Worm (Caenorhabditis elegans): Measurements from ENCODE around the gene ecps-2.
"Not testable (repeated sequence)": the region's sequence is repeated elsewhere in the genome, so short reads cannot be mapped to it uniquely, and the experiment has no call there.

The ecps-2 gene

DNA sequence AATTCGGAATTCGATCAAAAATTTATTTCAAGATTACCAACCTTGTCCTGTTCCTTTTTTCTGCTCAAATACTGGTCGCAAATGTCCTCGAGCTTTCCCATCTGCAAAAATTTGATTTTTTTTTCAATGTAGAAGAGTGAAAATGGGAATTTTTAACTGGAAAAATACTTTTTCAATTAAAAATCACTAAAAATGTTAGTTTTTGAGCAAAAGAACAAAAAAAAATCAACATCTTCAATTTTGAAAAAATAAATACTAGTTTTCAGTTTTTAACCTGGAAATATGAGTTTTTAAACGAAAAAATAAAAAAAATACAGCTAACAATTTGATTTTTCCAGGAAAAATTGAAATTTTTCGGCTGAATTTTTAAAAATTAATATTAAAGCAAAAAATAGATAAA lies 15.0 kb upstream of the ecps-2 start, which contains the start of gene prp-3:
TSS of gene prp-3 (minus strand) at position 101 of the 400 bp plus-strand sequence.
- TF ChIP-seq ztf-23 (GFP tag; IDR thresholded peaks at IDR 0.05), result no peak

DNA sequence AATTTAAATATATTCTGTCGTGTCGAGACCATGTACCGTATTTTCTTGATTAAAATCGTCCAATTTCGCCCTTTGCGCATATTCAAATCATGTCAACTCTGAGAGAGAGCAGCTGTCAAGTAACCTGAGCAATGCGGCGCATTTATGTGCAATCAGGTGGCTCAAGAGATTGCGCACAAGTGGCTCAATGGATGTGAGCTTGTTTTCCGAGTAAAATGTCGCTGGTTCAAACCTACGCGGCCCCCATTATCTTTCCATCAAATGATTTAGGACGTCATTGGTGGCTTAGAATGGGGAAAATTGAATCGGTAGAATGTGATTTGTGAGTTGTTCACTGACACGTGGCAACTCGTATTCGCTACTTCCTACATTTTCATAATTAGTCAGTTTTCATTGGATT lies 10.8 kb upstream of the ecps-2 start:
- TF ChIP-seq cog-1 (tag; optimal IDR thresholded peaks at IDR 0.05) (peak; percentile 52), klf-2 (GFP tag; conservative IDR thresholded peaks at IDR 0.05) (no peak; the same call in 1 of the 2 replicates), tab-1 (GFP tag; IDR thresholded peaks at IDR 0.05) (peak; percentile 79), ztf-23 (GFP tag; IDR thresholded peaks at IDR 0.05) (peak; percentile 71; the same call in 1 of the 2 replicates), med-1 (GFP tag; optimal IDR thresholded peaks at IDR 0.05; ENCODE audit: insufficient read depth) (no peak), ref-1 (GFP tag; conservative IDR thresholded peaks at IDR 0.05) (peak; percentile 59; the same call in 1 of the 2 replicates), flt-1 (GFP tag; IDR thresholded peaks at IDR 0.05) (peak; percentile 83), T22C8.4 (GFP tag; IDR thresholded peaks at IDR 0.05) (peak; percentile 51; the same call in 1 of the 2 replicates), ztf-29 (GFP tag; IDR thresholded peaks at IDR 0.05) (no peak)

DNA sequence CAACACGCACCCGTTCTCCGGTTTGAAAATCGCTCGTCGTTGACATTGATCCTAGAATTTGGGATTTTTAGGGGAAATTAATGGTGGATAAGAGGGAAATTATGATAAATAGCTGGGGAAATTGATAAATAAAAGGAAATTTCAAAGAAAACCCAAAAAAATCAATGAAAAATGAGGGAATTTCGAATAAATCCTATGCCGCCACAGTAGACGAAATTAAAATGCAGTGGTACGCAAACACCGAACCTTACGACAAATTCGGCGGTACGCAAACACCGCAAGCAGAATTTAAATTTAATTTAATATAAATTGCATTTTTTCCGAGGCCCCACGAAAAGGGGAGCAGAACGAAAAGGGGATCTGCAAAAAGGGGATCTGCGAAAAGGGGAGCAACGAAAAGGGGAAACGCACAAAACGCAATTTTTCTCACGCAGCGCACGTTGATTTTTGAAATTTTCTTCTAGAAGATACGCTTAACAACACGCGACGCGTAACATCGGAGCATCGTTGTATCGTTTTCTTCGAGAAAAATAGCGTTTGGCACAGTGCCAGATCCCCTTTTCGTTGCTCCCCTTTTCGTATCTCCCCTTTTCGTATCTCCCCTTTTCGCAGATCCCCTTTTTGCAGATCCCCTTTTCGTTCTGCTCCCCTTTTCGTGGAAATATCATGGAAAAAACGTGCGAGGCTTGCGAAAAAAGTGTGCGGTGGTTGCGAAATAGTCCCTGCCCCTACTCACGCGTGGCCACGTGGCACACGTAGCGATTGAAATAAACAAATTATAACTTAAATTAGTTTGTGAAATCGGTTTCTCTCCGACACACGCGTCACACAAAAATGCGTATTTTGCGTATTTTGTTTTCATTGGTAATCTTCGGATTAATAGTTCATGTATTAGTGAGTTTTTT lies 6.7 kb upstream of the ecps-2 start, which contains the start of the genes smrd-1 and enu-3.1:
TSS of gene smrd-1 (minus strand) at position 51 of the 905 bp plus-strand sequence.
TSS of gene enu-3.1 (plus strand) at position 339 of the 905 bp plus-strand sequence.
- TF ChIP-seq flt-1 (GFP tag; IDR thresholded peaks at IDR 0.05), result peak; percentile 72
- peak; percentile 84 for TF ChIP-seq ztf-23 (GFP tag; IDR thresholded peaks at IDR 0.05)
- 0 out of 2 replicates have a peak, but pooled peaks have one; percentile 33 for TF ChIP-seq klf-2 (GFP tag; conservative IDR thresholded peaks at IDR 0.05)
- peak; percentile 34; the same call in 1 of the 2 replicates for TF ChIP-seq ztf-29 (GFP tag; IDR thresholded peaks at IDR 0.05)

DNA sequence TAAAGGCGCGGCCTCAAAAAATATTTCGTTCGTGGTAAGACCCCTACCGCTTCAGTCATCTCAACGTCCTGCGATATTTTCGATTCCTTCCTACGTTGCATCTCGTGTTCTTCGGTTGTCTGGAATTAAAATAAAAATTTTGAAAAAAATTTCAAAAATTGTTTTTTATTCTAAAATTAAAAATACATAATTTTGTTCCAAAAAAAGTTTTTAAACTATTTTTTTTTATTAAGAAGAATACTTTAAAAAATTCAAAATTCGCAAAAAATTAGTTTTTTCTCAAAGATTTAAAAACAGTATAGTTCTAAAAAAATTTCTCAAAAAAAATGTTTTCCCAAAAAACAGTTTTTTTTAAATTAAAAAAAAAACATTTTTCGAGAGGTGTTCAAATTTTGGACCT lies 4.1 kb upstream of the ecps-2 start, which contains the start of gene H04D03.6:
TSS of gene H04D03.6 (minus strand) at position 101 of the 400 bp plus-strand sequence.
- not testable (repeated sequence) for TF ChIP-seq med-1 (GFP tag; optimal IDR thresholded peaks at IDR 0.05; ENCODE audit: insufficient read depth); ref-1 (GFP tag; conservative IDR thresholded peaks at IDR 0.05); ztf-29 (GFP tag; IDR thresholded peaks at IDR 0.05)

DNA sequence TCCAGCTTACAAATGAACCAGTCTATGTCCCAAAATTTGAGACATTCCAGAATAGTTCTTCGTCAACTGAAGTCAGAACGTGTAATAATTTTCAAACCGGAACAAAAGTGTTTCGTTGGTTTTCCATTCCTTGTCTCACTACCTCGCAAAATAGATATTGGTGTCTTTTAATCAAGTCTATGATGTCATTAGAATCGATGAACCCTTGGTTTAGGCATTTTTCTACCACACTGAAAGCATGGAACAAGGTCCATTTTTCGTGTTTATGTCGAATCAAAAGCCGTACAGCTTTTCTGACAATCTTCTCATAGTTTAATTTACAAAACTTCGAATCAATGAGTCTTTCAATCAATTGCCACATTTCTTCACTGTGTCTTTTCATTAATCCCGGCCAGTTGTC lies 3.8 kb downstream of the ecps-2 start, which contains the start of gene H04D03.7:
TSS of gene H04D03.7 (minus strand) at position 101 of the 400 bp plus-strand sequence.
- TF ChIP-seq klf-2 (GFP tag; conservative IDR thresholded peaks at IDR 0.05), result no peak
- TF ChIP-seq flt-1 (GFP tag; IDR thresholded peaks at IDR 0.05), result no peak
- no peak for TF ChIP-seq ref-1 (GFP tag; conservative IDR thresholded peaks at IDR 0.05)
- no peak for TF ChIP-seq ztf-29 (GFP tag; IDR thresholded peaks at IDR 0.05)
- TF ChIP-seq tab-1 (GFP tag; IDR thresholded peaks at IDR 0.05), result no peak
- TF ChIP-seq T22C8.4 (GFP tag; IDR thresholded peaks at IDR 0.05), result no peak
- no peak for TF ChIP-seq med-1 (GFP tag; optimal IDR thresholded peaks at IDR 0.05; ENCODE audit: insufficient read depth)
- no peak for TF ChIP-seq ztf-23 (GFP tag; IDR thresholded peaks at IDR 0.05)
- no peak for TF ChIP-seq cog-1 (tag; optimal IDR thresholded peaks at IDR 0.05)

DNA sequence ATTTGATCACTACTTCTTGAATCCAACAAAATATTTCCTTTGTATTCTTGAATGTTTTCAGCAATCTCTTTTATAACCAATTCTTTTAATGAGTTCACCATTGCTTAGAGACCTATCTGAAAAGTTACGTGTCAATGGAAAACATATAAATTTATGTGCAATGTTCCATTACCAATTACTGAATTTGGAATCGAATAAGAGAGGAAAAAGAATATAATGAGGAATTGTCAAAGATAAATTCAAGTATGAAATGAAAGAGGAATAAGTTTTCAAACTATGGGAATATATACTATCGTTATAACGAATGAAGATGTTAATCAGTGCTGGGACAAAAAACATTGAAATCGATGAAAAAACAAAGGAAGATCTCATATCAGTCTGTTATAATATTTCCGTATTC lies 8.1 kb downstream of the ecps-2 start, which contains the start of gene H04D03.4:
TSS of gene H04D03.4 (minus strand) at position 101 of the 400 bp plus-strand sequence.
- TF ChIP-seq tab-1 (GFP tag; IDR thresholded peaks at IDR 0.05) (no peak), ztf-23 (GFP tag; IDR thresholded peaks at IDR 0.05) (no peak), cog-1 (tag; optimal IDR thresholded peaks at IDR 0.05) (no peak), T22C8.4 (GFP tag; IDR thresholded peaks at IDR 0.05) (no peak), klf-2 (GFP tag; conservative IDR thresholded peaks at IDR 0.05) (no peak), med-1 (GFP tag; optimal IDR thresholded peaks at IDR 0.05; ENCODE audit: insufficient read depth) (no peak), flt-1 (GFP tag; IDR thresholded peaks at IDR 0.05) (no peak)

DNA sequence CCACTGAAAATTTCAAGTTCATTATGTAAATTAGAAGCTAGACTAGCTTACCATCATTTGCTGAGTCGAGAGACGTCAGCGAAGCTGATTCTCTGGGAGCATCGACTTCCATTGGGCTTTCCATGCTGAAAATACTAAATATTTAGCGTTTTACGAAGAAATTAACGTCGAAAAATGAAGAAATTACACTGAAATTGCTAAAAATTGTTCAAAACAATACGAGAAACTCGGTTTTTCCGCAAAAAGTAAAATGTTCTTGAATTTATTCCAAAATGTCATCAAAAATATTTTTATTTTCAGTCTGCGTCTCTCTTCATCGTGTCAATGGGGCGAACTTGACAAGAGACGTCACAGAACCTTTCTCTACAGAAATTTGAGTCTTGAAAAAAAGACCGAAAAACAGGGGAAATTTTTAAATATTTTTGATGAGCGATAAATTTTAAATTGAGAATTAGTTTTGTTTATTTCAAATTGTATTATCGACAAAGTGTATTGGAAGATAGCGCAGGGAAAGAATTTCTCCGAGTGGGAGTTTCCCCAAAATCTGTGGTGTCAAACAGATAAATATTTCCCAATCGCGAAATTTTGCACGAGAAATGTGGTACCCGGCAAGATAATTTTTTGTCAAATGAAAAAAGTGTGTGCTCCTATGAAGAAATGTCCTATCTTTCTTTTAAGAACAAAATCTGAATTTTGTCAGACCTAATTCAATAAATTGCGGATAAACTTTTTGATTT lies 17.7 kb downstream of the ecps-2 start, which contains the start of gene ecps-1:
TSS of gene ecps-1 (minus strand) at position 125 of the 737 bp plus-strand sequence.
- no peak for TF ChIP-seq tab-1 (GFP tag; IDR thresholded peaks at IDR 0.05)
- TF ChIP-seq T22C8.4 (GFP tag; IDR thresholded peaks at IDR 0.05), result 0 out of 2 replicates have a peak, but pooled peaks have one; percentile 6
- TF ChIP-seq klf-2 (GFP tag; conservative IDR thresholded peaks at IDR 0.05), result peak; percentile 79
- TF ChIP-seq ref-1 (GFP tag; conservative IDR thresholded peaks at IDR 0.05), result no peak
- TF ChIP-seq med-1 (GFP tag; optimal IDR thresholded peaks at IDR 0.05; ENCODE audit: insufficient read depth), result no peak
- peak; percentile 59 for TF ChIP-seq cog-1 (tag; optimal IDR thresholded peaks at IDR 0.05)
- TF ChIP-seq ztf-23 (GFP tag; IDR thresholded peaks at IDR 0.05), result peak; percentile 90
- TF ChIP-seq flt-1 (GFP tag; IDR thresholded peaks at IDR 0.05), result peak; percentile 77
- TF ChIP-seq ztf-29 (GFP tag; IDR thresholded peaks at IDR 0.05), result 0 out of 2 replicates have a peak, but pooled peaks have one; percentile 39

DNA sequence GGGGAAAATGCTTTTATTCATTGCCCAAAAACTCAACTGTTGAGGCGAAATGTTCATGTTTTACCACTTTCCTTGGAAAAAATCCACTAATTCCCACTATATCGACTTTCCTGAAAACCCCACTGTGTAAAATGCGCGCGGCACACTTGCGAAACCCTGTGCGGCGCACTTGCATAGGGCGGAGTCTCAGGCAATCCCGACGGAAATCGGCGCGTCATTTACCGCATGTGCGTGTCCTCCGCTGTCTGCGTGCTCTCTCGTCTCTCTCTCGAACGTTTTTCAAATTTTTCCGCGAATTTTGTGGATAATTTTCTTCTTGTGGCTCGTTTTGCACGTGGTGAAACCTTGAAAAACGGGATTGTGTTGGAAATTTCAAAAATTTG lies 18.3 kb downstream of the ecps-2 start, which contains the start of gene atx-2:
TSS of gene atx-2 (plus strand) at position 226 of the 383 bp plus-strand sequence.
- TF ChIP-seq tab-1 (GFP tag; IDR thresholded peaks at IDR 0.05) (peak; percentile 98), T22C8.4 (GFP tag; IDR thresholded peaks at IDR 0.05) (peak; percentile 98), cog-1 (tag; optimal IDR thresholded peaks at IDR 0.05) (peak; percentile 95), ztf-29 (GFP tag; IDR thresholded peaks at IDR 0.05) (peak; percentile 98), flt-1 (GFP tag; IDR thresholded peaks at IDR 0.05) (peak; percentile 99), ref-1 (GFP tag; conservative IDR thresholded peaks at IDR 0.05) (peak; percentile 91), med-1 (GFP tag; optimal IDR thresholded peaks at IDR 0.05; ENCODE audit: insufficient read depth) (peak; percentile 99), ztf-23 (GFP tag; IDR thresholded peaks at IDR 0.05) (peak; percentile 98), klf-2 (GFP tag; conservative IDR thresholded peaks at IDR 0.05) (peak; percentile 99)
